Fruit fly (Drosophila melanogaster): ENCODE measurements around the gene CtIP.

CtIP gene

DNA sequence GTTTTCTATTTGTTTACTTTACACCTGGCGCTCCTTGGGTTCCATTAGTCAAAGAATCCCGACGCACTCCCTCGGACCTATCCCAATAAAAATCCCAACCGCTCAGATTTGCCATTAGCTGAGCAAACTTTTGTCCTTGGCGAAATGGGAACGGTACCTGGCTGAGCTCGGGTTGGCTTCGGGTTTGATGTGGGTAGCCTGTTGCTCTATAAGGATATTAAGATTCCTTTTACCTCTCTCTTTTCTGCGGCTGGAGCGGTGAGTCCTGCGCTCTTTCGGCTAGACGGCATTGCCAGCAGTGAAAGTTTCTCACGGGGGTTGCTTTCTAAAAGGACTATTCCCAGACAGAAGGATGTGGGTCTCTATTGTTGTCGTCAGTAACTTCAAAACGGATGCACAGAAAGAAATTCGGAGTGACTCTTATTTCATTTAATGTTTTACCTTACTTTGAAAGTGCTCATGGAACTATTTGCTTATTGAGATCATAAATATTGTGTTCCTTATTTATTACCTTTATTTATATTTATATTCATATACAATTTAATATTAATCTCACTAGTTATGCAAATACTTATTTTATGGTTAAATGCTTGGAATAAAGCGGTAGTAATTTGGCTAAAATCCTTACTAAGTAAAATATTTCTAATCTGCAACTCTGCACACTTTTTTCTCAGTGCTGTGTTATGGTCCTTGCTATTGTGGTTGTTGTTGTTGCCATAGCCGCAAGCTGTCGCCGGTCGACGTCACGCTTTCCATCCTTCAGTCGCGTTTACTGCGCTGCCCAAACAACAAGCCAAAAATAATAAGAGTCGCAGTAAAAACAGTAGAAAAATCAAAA is 5.8 kb downstream of the CtIP start, which contains the start of gene CG5910 (continued):
- TF ChIP-seq lov (optimal IDR thresholded peaks at IDR 0.05) (no peak), lov (GFP tag; IDR thresholded peaks at IDR 0.05) (no peak), dmrt99B (tag; optimal IDR thresholded peaks at IDR 0.05) (peak; percentile 93), vfl (GFP tag; optimal IDR thresholded peaks at IDR 0.05) (no peak), CG30431 (GFP tag; optimal IDR thresholded peaks at IDR 0.05) (peak; percentile 69), dmrt11E (tag; optimal IDR thresholded peaks at IDR 0.05) (peak; percentile 91), ase (GFP tag; IDR thresholded peaks at IDR 0.05) (peak; percentile 52; the same call in 1 of the 3 replicates), hbn (GFP tag; IDR thresholded peaks at IDR 0.05; ENCODE audit: partially characterized antibody) (no peak), kay (GFP tag; optimal IDR thresholded peaks at IDR 0.05) (peak; percentile 70), E2f1 (GFP tag; IDR thresholded peaks at IDR 0.05) (peak; percentile 70), exex (tag; optimal IDR thresholded peaks at IDR 0.05) (peak; percentile 63), Usf (GFP tag; optimal IDR thresholded peaks at IDR 0.05) (peak; percentile 70), Sry-δ (GFP tag; optimal IDR thresholded peaks at IDR 0.05) (no peak), CG15601 (tag; optimal IDR thresholded peaks at IDR 0.05) (peak; percentile 90), CG7928 (GFP tag; optimal IDR thresholded peaks at IDR 0.05) (peak; percentile 58), CG17912 (GFP tag; optimal IDR thresholded peaks at IDR 0.05) (no peak), sens (GFP tag) (peak; percentile 81), CG32772 (GFP tag; IDR thresholded peaks at IDR 0.05) (peak; percentile 71), CG33213 (GFP tag; optimal IDR thresholded peaks at IDR 0.05) (no peak), Med (GFP tag) (peak; percentile 64), CG2889 (GFP tag; IDR thresholded peaks at IDR 0.05) (0 out of 3 replicates have a peak, but pooled peaks have one; percentile 56), CG11696 (GFP tag; IDR thresholded peaks at IDR 0.05) (peak; percentile 66; the same call in 1 of the 2 replicates), CG13287 (GFP tag; IDR thresholded peaks at IDR 0.05; ENCODE audit: partially characterized antibody) (no peak), kni (GFP tag; optimal IDR thresholded peaks at IDR 0.05) (no peak), ems (GFP tag; optimal IDR thresholded peaks at IDR 0.05) (peak; percentile 10), Xbp1 (GFP tag; optimal IDR thresholded peaks at IDR 0.05) (peak; percentile 83), Lim3 (GFP tag; IDR thresholded peaks at IDR 0.05) (0 out of 2 replicates have a peak, but pooled peaks have one; percentile 19), CG10267 (tag; optimal IDR thresholded peaks at IDR 0.05) (peak; percentile 89), bigmax (GFP tag; optimal IDR thresholded peaks at IDR 0.05) (no peak), CG12236 (GFP tag; optimal IDR thresholded peaks at IDR 0.05) (no peak), CG10654 (GFP tag; optimal IDR thresholded peaks at IDR 0.05) (peak; percentile 76), ERR (GFP tag; optimal IDR thresholded peaks at IDR 0.05) (no peak), Bteb2 (GFP tag; optimal IDR thresholded peaks at IDR 0.05) (peak; percentile 48), wdn (GFP tag; IDR thresholded peaks at IDR 0.05) (peak; percentile 72), CTCF (GFP tag; optimal IDR thresholded peaks at IDR 0.05) (peak; percentile 36), Asciz (GFP tag; optimal IDR thresholded peaks at IDR 0.05) (peak; percentile 78), CG12104 (GFP tag; optimal IDR thresholded peaks at IDR 0.05) (peak; percentile 84), CG43689 (GFP tag; IDR thresholded peaks at IDR 0.05) (peak; percentile 56; the same call in 1 of the 2 replicates), CG17186 (GFP tag; optimal IDR thresholded peaks at IDR 0.05) (no peak), CG17612 (GFP tag; IDR thresholded peaks at IDR 0.05) (peak; percentile 50; the same call in 1 of the 2 replicates), peb (GFP tag; IDR thresholded peaks at IDR 0.05) (peak; percentile 50; the same call in 1 of the 2 replicates), CG15073 (GFP tag; optimal IDR thresholded peaks at IDR 0.05) (no peak), CG12942 (GFP tag; optimal IDR thresholded peaks at IDR 0.05) (peak; percentile 67), Fer1 (GFP tag; optimal IDR thresholded peaks at IDR 0.05) (peak; percentile 95), ro (GFP tag; IDR thresholded peaks at IDR 0.05) (peak; percentile 68; the same call in 1 of the 2 replicates), CG2129 (GFP tag; IDR thresholded peaks at IDR 0.05; ENCODE audit: partially characterized antibody) (no peak), PHDP (tag; optimal IDR thresholded peaks at IDR 0.05) (peak; percentile 91), CG18619 (GFP tag; optimal IDR thresholded peaks at IDR 0.05) (peak; percentile 93), kah (GFP tag; optimal IDR thresholded peaks at IDR 0.05) (peak; percentile 69), CG12744 (GFP tag; optimal IDR thresholded peaks at IDR 0.05) (no peak)
